Fruit fly (Drosophila melanogaster) Kc167 (cell line): ENCODE data around the gene Doc1.

ENCODE experiments used
- Myc ChIP-seq: fragments of >200 bp; optimal IDR thresholded peaks from 2 replicates; lab custom pipeline; 2017; ENCODE audit warnings: missing external identifiers
- h ChIP-seq: fragments of >200 bp; optimal IDR thresholded peaks from 3 replicates; lab custom pipeline; 2018; ENCODE audit warnings: missing external identifiers
- psq ChIP-seq: fragments of >200 bp; optimal IDR thresholded peaks from 2 replicates; lab custom pipeline; 2017; ENCODE audit warnings: missing external identifiers
- ttk ChIP-seq: sonication (Bioruptor generic); optimal IDR thresholded peaks from 2 replicates; lab custom pipeline; 2017; ENCODE audit warnings: missing external identifiers

DNA sequence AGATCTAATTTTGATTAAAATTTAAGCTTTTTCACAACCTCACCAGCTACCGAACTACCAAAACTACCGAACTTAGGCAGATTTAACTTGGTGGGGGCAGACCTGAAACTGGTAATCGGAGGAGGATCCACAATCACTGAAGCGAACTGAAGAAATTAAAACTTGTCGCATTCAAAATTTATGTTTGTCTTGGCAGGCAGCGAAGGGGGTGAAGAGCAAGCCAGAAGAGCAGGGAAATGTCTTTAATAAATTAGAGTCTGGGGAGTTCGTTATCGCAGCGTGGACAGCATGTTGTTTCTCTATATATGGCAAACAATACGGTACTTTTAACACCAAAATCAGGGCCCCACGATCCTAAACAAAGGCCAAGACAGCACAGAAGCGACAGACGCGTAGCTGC lies 16.0 kb upstream of the Doc1 start:
- TF ChIP-seq psq (no peak), ttk (lab: Kevin White, UChicago) (no peak), h (lab: Kevin White, UChicago) (no peak), Myc (no peak)
